Worm (Caenorhabditis elegans) whole organism, mixed stage, embryonic: Measurements from ENCODE around the gene dpy-6.

Experiments used
- blmp-1 ChIP-seq: fragments of 150-350 bp; optimal IDR thresholded peaks from 2 replicates; lab custom pipeline; 2014; ENCODE audit warnings: missing biosample characterization, missing genetic modification characterization
- ceh-43 ChIP-seq: fragments of 200-800 bp; sonication (Bioruptor generic); optimal IDR thresholded peaks from 2 replicates; lab custom pipeline; 2018; ENCODE audit warnings: mild to moderate bottlenecking, missing genetic modification characterization, moderate library complexity, missing compliant biosample characterization
- ces-1 ChIP-seq: fragments of 150-350 bp; optimal IDR thresholded peaks from 2 replicates; lab custom pipeline; 2014; ENCODE audit warnings: missing biosample characterization, missing genetic modification reagents, missing genetic modification characterization
- drap-1 ChIP-seq: fragments of 200-800 bp; sonication (Bioruptor generic); optimal IDR thresholded peaks from 3 replicates; lab custom pipeline; 2018; ENCODE audit warnings: mild to moderate bottlenecking, missing genetic modification characterization, missing compliant biosample characterization
- elt-3 ChIP-seq: fragments of 150-350 bp; optimal IDR thresholded peaks from 2 replicates; lab custom pipeline; 2014; ENCODE audit warnings: missing biosample characterization, missing genetic modification characterization
- mep-1 ChIP-seq: fragments of 150-350 bp; optimal IDR thresholded peaks from 2 replicates; lab custom pipeline; 2017; ENCODE audit warnings: missing biosample characterization, missing genetic modification reagents, missing genetic modification characterization, inconsistent platforms
- nhr-12 ChIP-seq: fragments of 150-350 bp; optimal IDR thresholded peaks from 2 replicates; lab custom pipeline; 2014; ENCODE audit warnings: missing biosample characterization, missing genetic modification characterization
- nhr-237 ChIP-seq: fragments of 150-350 bp; optimal IDR thresholded peaks from 2 replicates; lab custom pipeline; 2014; ENCODE audit warnings: missing biosample characterization, missing genetic modification characterization
- nhr-76 ChIP-seq: sonication (generic microtip); optimal IDR thresholded peaks from 2 replicates; lab custom pipeline; 2017; ENCODE audit warnings: missing biosample characterization, missing genetic modification characterization
- snpc-4 ChIP-seq: fragments of 150-350 bp; optimal IDR thresholded peaks from 2 replicates; lab custom pipeline; 2014; ENCODE audit warnings: missing biosample characterization, missing genetic modification characterization
- unc-62 ChIP-seq: fragments of 150-350 bp; optimal IDR thresholded peaks from 2 replicates; lab custom pipeline; 2014; ENCODE audit warnings: missing biosample characterization, missing genetic modification reagents, missing genetic modification characterization
- ztf-11 ChIP-seq: fragments of 150-350 bp; optimal IDR thresholded peaks from 2 replicates; lab custom pipeline; 2014; ENCODE audit warnings: missing biosample characterization, missing genetic modification characterization

ce11 chrX:8489886-8490285 lies 34.4 kb upstream of the dpy-6 start:
- TF ChIP-seq nhr-76 (tag; lab: Kevin White, UChicago) (no peak), unc-62 (no peak), blmp-1 (tag; lab: Kevin White, UChicago) (no peak), ces-1 (GFP tag; lab: Kevin White, UChicago) (peak; percentile 29), ztf-11 (tag; lab: Kevin White, UChicago) (no peak), mep-1 (tag; lab: Kevin White, UChicago) (no peak), drap-1 (GFP tag; lab: Kevin White, UChicago) (no peak), ceh-43 (GFP tag; lab: Kevin White, UChicago) (no peak), nhr-12 (no peak), nhr-237 (tag; lab: Kevin White, UChicago) (no peak), snpc-4 (tag; lab: Kevin White, UChicago) (no peak), elt-3 (tag; lab: Kevin White, UChicago) (no peak)
